Fruit fly (Drosophila melanogaster): ENCODE measurements around the gene CG15742.

CG15742 gene

dm6 chrX:13305323-13305722, 47.0 kb upstream of the CG15742 start:
- TF ChIP-seq h (GFP tag; optimal IDR thresholded peaks at IDR 0.05) (peak; percentile 17), fru (GFP tag; optimal IDR thresholded peaks at IDR 0.05) (no peak), Rel (GFP tag; optimal IDR thresholded peaks at IDR 0.05) (no peak), Rel (tag; optimal IDR thresholded peaks at IDR 0.05) (peak; percentile 71)

- TF ChIP-seq h (GFP tag; optimal IDR thresholded peaks at IDR 0.05) (peak; percentile 40), CG32264 (GFP tag; optimal IDR thresholded peaks at IDR 0.05) (no peak), Hr83 (GFP tag; optimal IDR thresholded peaks at IDR 0.05; ENCODE audit: poor library complexity, severe bottlenecking) (peak; percentile 5), brk (GFP tag; optimal IDR thresholded peaks at IDR 0.05) (no peak), Rel (GFP tag; optimal IDR thresholded peaks at IDR 0.05) (no peak), Rel (tag; optimal IDR thresholded peaks at IDR 0.05) (peak; percentile 41), psq (GFP tag; optimal IDR thresholded peaks at IDR 0.05) (peak; percentile 36), woc (GFP tag; optimal IDR thresholded peaks at IDR 0.05) (peak; percentile 51), Dif (GFP tag; optimal IDR thresholded peaks at IDR 0.05; ENCODE audit: partially characterized antibody) (peak; percentile 33), br (GFP tag; optimal IDR thresholded peaks at IDR 0.05) (peak; percentile 1), N (GFP tag; optimal IDR thresholded peaks at IDR 0.05) (peak; percentile 80), Sp1 (GFP tag; optimal IDR thresholded peaks at IDR 0.05) (peak; percentile 18)
Observed at dm6 chrX:13303656-13304647, 45.7 kb upstream of the CG15742 start.

dm6 chrX:13303527-13303655, 45.1 kb upstream of the CG15742 start, which contains the start of gene IP3K2:
Gene IP3K2, plus strand, starts transcription at chrX:13303633.
- TF ChIP-seq tai (GFP tag; optimal IDR thresholded peaks at IDR 0.05) (no peak), Myc (optimal IDR thresholded peaks at IDR 0.05) (no peak), Jra (GFP tag; optimal IDR thresholded peaks at IDR 0.05) (no peak), lola (GFP tag; optimal IDR thresholded peaks at IDR 0.05) (no peak), Hr83 (GFP tag; optimal IDR thresholded peaks at IDR 0.05; ENCODE audit: poor library complexity, severe bottlenecking) (no peak), dl (GFP tag; optimal IDR thresholded peaks at IDR 0.05; ENCODE audit: insufficient read depth in 1 of 2, partially characterized antibody in 2 of 2) (no peak), Mio (GFP tag; optimal IDR thresholded peaks at IDR 0.05) (no peak), dmrt93B (GFP tag; optimal IDR thresholded peaks at IDR 0.05) (no peak), sv (GFP tag; optimal IDR thresholded peaks at IDR 0.05) (no peak), brk (GFP tag; optimal IDR thresholded peaks at IDR 0.05) (no peak), CrebA (GFP tag; optimal IDR thresholded peaks at IDR 0.05; ENCODE audit: borderline replicate concordance) (no peak), woc (GFP tag; optimal IDR thresholded peaks at IDR 0.05) (no peak)

- TF ChIP-seq Myc (optimal IDR thresholded peaks at IDR 0.05) (no peak), Dif (GFP tag; optimal IDR thresholded peaks at IDR 0.05; ENCODE audit: partially characterized antibody) (no peak), Jra (GFP tag; optimal IDR thresholded peaks at IDR 0.05) (peak; percentile 27), Abd-B (GFP tag; optimal IDR thresholded peaks at IDR 0.05) (no peak), sv (GFP tag; optimal IDR thresholded peaks at IDR 0.05) (no peak), Rel (GFP tag; optimal IDR thresholded peaks at IDR 0.05) (no peak), Rel (tag; optimal IDR thresholded peaks at IDR 0.05) (peak; percentile 74), CrebA (GFP tag; optimal IDR thresholded peaks at IDR 0.05; ENCODE audit: borderline replicate concordance) (no peak), psq (GFP tag; optimal IDR thresholded peaks at IDR 0.05) (peak; percentile 13), brk (GFP tag; optimal IDR thresholded peaks at IDR 0.05) (no peak), Sp1 (GFP tag; optimal IDR thresholded peaks at IDR 0.05) (peak; percentile 73), dmrt93B (GFP tag; optimal IDR thresholded peaks at IDR 0.05) (no peak), pan (optimal IDR thresholded peaks at IDR 0.05) (no peak), tai (GFP tag; optimal IDR thresholded peaks at IDR 0.05) (no peak), foxo (GFP tag; optimal IDR thresholded peaks at IDR 0.05) (no peak), h (GFP tag; optimal IDR thresholded peaks at IDR 0.05) (peak; percentile 11), br (GFP tag; optimal IDR thresholded peaks at IDR 0.05) (no peak), GATAd (GFP tag; optimal IDR thresholded peaks at IDR 0.05) (no peak)
Observed at dm6 chrX:13302615-13303526, 44.6 kb upstream of the CG15742 start.

dm6 chrX:13302315-13302614, 44.0 kb upstream of the CG15742 start, which contains the start of gene CG1764:
Gene CG1764, minus strand, starts transcription at chrX:13302415.
- TF ChIP-seq pan (optimal IDR thresholded peaks at IDR 0.05) (no peak), Hr78 (GFP tag; optimal IDR thresholded peaks at IDR 0.05) (no peak), rgr (GFP tag; optimal IDR thresholded peaks at IDR 0.05) (no peak), br (GFP tag; optimal IDR thresholded peaks at IDR 0.05) (no peak), fru (GFP tag; optimal IDR thresholded peaks at IDR 0.05) (no peak), HLH106 (tag; optimal IDR thresholded peaks at IDR 0.05) (no peak), Rel (GFP tag; optimal IDR thresholded peaks at IDR 0.05) (no peak), Rel (tag; optimal IDR thresholded peaks at IDR 0.05) (no peak), jim (GFP tag; optimal IDR thresholded peaks at IDR 0.05) (no peak), h (GFP tag; optimal IDR thresholded peaks at IDR 0.05) (no peak), Dfd (GFP tag; optimal IDR thresholded peaks at IDR 0.05) (no peak)
